Worm (Caenorhabditis elegans) whole organism, L4 larva: ENCODE results near the gene F54D5.24.

Experiments used
- ceh-28 ChIP-seq: fragments of 150-350 bp; optimal IDR thresholded peaks from 2 replicates; lab custom pipeline; 2014; ENCODE audit warnings: missing biosample characterization, missing genetic modification reagents, missing genetic modification characterization
- ceh-44 ChIP-seq: fragments of 200-800 bp; sonication (Bioruptor generic); IDR thresholded peaks from 2 replicates; pipeline ENCODE4 v1.3.6; 2022; ENCODE audit warnings: missing genetic modification reagents, missing genetic modification characterization, missing compliant biosample characterization
- egl-27 ChIP-seq: sonication (generic microtip); optimal IDR thresholded peaks from 3 replicates; lab custom pipeline; 2017; ENCODE audit warnings: missing biosample characterization, missing genetic modification reagents, missing genetic modification characterization
- hlh-11 ChIP-seq: fragments of 200-800 bp; sonication (Bioruptor generic); optimal IDR thresholded peaks from 2 replicates; lab custom pipeline; 2018; ENCODE audit warnings: mild to moderate bottlenecking, missing genetic modification characterization, missing compliant biosample characterization
- nhr-237 ChIP-seq: sonication (generic microtip); optimal IDR thresholded peaks from 2 replicates; lab custom pipeline; 2017; ENCODE audit warnings: missing biosample characterization, missing genetic modification characterization
- nhr-42 ChIP-seq: fragments of 200-800 bp; sonication (Bioruptor generic); IDR thresholded peaks from 2 replicates; pipeline ENCODE4 v1.3.6; 2022; ENCODE audit warnings: missing genetic modification characterization, missing compliant biosample characterization
- skn-1 ChIP-seq: fragments of 150-350 bp; optimal IDR thresholded peaks from 2 replicates; lab custom pipeline; 2014; ENCODE audit warnings: missing biosample characterization, missing genetic modification characterization
- snpc-4 ChIP-seq: fragments of 150-350 bp; optimal IDR thresholded peaks from 2 replicates; lab custom pipeline; 2014; ENCODE audit warnings: missing biosample characterization, missing genetic modification characterization
- unc-62 ChIP-seq, 3 experiments: fragments of 150-350 bp in 1 of 3; sonication (generic microtip); optimal IDR thresholded peaks in 2 of 3; peaks in 1 of 3; 1 replicate in 1 of 3; 2 replicates in 2 of 3; lab custom pipeline; 2014 to 2017; ENCODE audit warnings: missing biosample characterization in 3 of 3, missing genetic modification characterization in 3 of 3, missing genetic modification reagents in 3 of 3, missing genotype in 1 of 3
- zag-1 ChIP-seq: fragments of 150-350 bp; optimal IDR thresholded peaks from 2 replicates; lab custom pipeline; 2014; ENCODE audit warnings: missing biosample characterization, missing genetic modification characterization

- no peak for TF ChIP-seq ceh-44 (GFP tag; lab: Robert Waterston, UW)
- no peak for TF ChIP-seq unc-62 (GFP tag; optimal IDR thresholded peaks at IDR 0.05 in 1 of 2; lab: Kevin White, UChicago)
- TF ChIP-seq unc-62 (tag; optimal IDR thresholded peaks at IDR 0.05; lab: Kevin White, UChicago), result no peak
- no peak for TF ChIP-seq nhr-42 (GFP tag; lab: Robert Waterston, UW)
- TF ChIP-seq nhr-237 (tag; lab: Kevin White, UChicago), result no peak
- no peak for TF ChIP-seq egl-27 (tag; lab: Kevin White, UChicago)
- TF ChIP-seq ceh-28, result no peak
- no peak for TF ChIP-seq hlh-11 (tag; lab: Kevin White, UChicago)
- TF ChIP-seq skn-1 (tag; lab: Kevin White, UChicago), result no peak
- TF ChIP-seq zag-1, result no peak
- no peak for TF ChIP-seq snpc-4 (tag; lab: Kevin White, UChicago)
These were observed 45.0 kb downstream of the F54D5.24 start, which contains the start of gene F07A11.4 for ce11 chrII:11600711-11601110.
